Worm (Caenorhabditis elegans): ENCODE measurements around the gene ZC190.2.

DNA sequence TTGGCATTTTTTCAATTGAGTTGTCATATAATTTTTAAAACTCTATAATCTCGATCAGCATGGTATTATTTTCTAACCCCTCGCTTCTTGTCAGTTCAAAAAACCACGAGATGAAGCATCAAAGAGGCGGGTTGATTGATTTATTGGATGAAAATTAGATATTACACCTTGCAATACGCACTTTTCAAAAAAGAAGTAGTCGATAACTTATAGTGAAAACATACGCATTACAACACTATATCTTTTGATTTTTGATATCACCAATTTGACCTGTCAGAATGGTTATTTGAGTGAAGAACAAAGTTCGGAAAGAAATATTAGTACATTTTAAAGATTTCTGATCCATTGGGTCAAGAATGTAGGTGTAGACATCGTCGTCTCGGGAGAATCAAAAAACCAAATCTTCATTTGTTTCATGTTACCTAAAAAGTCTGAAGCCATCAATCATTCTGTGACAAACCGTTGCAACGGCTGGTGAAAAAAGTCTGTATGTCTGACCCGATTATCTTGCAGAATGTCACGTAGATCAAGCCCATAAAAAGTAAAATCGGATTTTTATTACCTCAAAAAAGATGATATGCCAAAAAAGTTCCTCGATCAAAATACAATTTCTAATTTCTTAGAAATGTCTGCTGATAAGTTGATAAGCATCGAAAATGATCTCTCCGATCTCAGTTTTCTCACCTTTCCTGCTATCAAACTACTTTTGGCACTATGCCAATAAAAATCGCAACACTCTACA is 27.9 kb upstream of the ZC190.2 start:
- TF ChIP-seq pha-4 (tag; optimal IDR thresholded peaks at IDR 0.05) (no peak), pqm-1 (tag; optimal IDR thresholded peaks at IDR 0.05) (no peak), F13H6.1 (tag; optimal IDR thresholded peaks at IDR 0.05) (no peak), C08G9.2 (tag; optimal IDR thresholded peaks at IDR 0.05) (no peak), ceh-30 (tag; optimal IDR thresholded peaks at IDR 0.05) (no peak), K02D7.2 (tag; optimal IDR thresholded peaks at IDR 0.05) (no peak)
